Fruit fly (Drosophila melanogaster): ENCODE results near the gene Nf-YA.

Gene Nf-YA

DNA sequence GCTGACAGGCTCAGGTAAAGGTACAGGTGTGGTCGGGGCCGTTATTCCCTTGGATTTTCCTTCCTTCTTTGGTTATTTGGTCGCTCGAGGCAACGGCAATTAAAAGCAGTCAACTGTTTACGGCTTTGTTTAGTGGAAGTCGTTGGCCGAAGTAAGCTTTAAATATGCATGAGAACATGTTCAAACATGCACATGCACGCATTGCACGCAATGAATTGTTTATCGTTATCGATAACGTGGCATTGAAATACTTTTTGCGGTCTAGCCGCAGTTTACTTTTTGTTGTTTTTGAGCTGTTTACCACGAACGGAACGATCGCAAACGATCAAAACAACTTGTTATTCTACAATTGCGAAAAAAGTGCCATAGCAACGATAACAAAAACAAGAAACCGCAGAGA is 20.4 kb downstream of the Nf-YA start:
- TF ChIP-seq CG32121 (GFP tag; IDR thresholded peaks at IDR 0.05), result no peak
- peak; percentile 15 for TF ChIP-seq EcR (GFP tag; optimal IDR thresholded peaks at IDR 0.05)
- TF ChIP-seq CG4496 (GFP tag; IDR thresholded peaks at IDR 0.05), result peak; percentile 6; the same call in 1 of the 3 replicates
- TF ChIP-seq CG9948 (tag; optimal IDR thresholded peaks at IDR 0.05), result no peak

DNA sequence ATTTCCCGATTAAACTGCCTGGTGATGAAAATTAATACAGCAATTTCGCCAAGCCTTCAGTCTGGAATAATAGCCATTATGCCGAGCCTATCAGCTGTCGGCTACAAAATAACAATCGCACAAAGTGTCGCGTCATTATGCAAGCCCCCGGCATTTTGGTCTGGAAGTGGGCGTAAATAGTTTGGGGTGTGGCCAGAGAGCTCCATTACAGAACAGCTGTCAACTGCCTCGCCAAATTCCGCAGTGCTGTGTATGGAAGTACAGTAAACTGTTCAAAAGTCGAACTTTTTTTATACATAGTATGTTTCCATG is 21.3 kb downstream of the Nf-YA start:
- no peak for TF ChIP-seq CG14655 (GFP tag; optimal IDR thresholded peaks at IDR 0.05)
- TF ChIP-seq CG4496 (GFP tag; IDR thresholded peaks at IDR 0.05), result no peak

DNA sequence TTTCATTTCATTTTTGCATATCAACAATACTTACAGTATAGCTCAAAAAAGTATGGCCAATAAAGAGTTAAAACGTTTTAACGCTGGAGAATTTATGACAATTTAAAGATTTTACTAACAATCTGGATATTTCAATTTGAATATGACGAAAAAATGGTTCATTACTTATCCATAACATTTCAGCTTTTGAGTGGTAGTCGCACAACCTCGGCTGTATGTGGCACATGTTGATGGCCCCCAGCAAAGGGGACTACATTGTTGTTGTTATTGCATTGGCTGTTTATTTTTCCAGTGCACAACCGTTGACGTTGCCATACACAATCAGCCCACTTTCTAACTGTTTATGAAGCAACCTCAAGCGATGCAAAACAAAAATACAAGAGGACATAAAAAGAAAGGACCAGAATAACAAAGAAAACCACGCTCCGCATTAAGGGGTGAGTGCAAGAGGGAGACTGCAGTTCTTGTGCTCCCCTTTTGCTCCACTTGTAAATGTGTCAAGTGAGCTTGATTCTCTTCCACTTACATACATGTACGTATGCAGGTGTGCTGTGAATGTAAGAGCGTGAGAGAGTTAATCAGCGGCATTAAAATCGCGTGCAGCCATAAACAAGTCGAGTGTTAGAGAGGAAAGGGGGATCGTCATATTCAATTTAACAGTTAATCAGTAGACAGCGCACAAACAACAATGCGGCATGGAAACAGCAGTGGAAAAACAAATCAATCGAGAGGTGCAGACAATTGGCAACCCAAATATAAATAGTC is 21.8 kb downstream of the Nf-YA start:
- TF ChIP-seq CG8159 (tag; optimal IDR thresholded peaks at IDR 0.05), result peak; percentile 97
- peak; percentile 97 for TF ChIP-seq CG15710 (tag; optimal IDR thresholded peaks at IDR 0.05)
- peak; percentile 96 for TF ChIP-seq Ets98B (GFP tag; IDR thresholded peaks at IDR 0.05)
- peak; percentile 92 for TF ChIP-seq CG14655 (GFP tag; optimal IDR thresholded peaks at IDR 0.05)
- TF ChIP-seq CG4496 (GFP tag; IDR thresholded peaks at IDR 0.05), result peak; percentile 95
- peak; percentile 96 for TF ChIP-seq D1 (tag; optimal IDR thresholded peaks at IDR 0.05)
- peak; percentile 95 for TF ChIP-seq CG17806 (tag; optimal IDR thresholded peaks at IDR 0.05)
- peak; percentile 93 for TF ChIP-seq CG8301 (tag; optimal IDR thresholded peaks at IDR 0.05)
- peak; percentile 74 for TF ChIP-seq rn (GFP tag; IDR thresholded peaks at IDR 0.05)
- TF ChIP-seq gl (tag; optimal IDR thresholded peaks at IDR 0.05), result peak; percentile 91
- peak; percentile 93 for TF ChIP-seq CG9948 (tag; optimal IDR thresholded peaks at IDR 0.05)
- TF ChIP-seq EcR (GFP tag; optimal IDR thresholded peaks at IDR 0.05), result peak; percentile 91
- peak; percentile 94 for TF ChIP-seq Pif1A (GFP tag; optimal IDR thresholded peaks at IDR 0.05)
- peak; percentile 96 for TF ChIP-seq Pif1B (GFP tag; optimal IDR thresholded peaks at IDR 0.05)
- TF ChIP-seq CG10348 (GFP tag; IDR thresholded peaks at IDR 0.05), result peak; percentile 80
- TF ChIP-seq Snoo (tag; optimal IDR thresholded peaks at IDR 0.05), result peak; percentile 94
- TF ChIP-seq CG34367 (tag; optimal IDR thresholded peaks at IDR 0.05), result peak; percentile 95
- TF ChIP-seq fd96Ca (GFP tag; IDR thresholded peaks at IDR 0.05), result peak; percentile 92
- peak; percentile 86 for TF ChIP-seq CG13204 (GFP tag; optimal IDR thresholded peaks at IDR 0.05)
- peak; percentile 96 for TF ChIP-seq CG32121 (GFP tag; IDR thresholded peaks at IDR 0.05)
- peak; percentile 93 for TF ChIP-seq CG12605 (GFP tag; IDR thresholded peaks at IDR 0.05)

DNA sequence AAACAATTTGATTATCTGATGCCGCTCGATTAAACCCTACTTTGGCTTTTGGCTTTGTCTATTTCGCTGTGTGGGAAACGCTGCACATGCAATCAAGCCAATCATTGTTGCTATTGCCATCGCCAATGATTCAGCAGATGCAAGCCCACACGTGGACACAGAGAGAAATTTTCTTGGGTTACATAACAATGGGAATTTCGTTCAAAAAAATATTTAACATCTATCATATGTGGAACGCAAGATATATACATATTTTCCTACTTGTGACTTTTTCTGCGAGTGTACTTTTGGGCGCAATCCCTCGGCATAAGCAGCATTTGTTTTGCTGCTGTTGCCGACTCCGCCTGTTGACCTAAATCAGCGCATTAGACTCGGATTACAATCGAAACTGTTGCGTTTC is 22.7 kb downstream of the Nf-YA start:
- peak; percentile 62 for TF ChIP-seq CG12605 (GFP tag; IDR thresholded peaks at IDR 0.05)
- TF ChIP-seq CG13204 (GFP tag; optimal IDR thresholded peaks at IDR 0.05), result no peak
- TF ChIP-seq CG8301 (tag; optimal IDR thresholded peaks at IDR 0.05), result peak; percentile 53
- no peak for TF ChIP-seq D1 (tag; optimal IDR thresholded peaks at IDR 0.05)
- TF ChIP-seq CG10348 (GFP tag; IDR thresholded peaks at IDR 0.05), result no peak
- TF ChIP-seq Pif1A (GFP tag; optimal IDR thresholded peaks at IDR 0.05), result peak; percentile 61
- peak; percentile 85 for TF ChIP-seq CG4496 (GFP tag; IDR thresholded peaks at IDR 0.05)
- TF ChIP-seq CG32121 (GFP tag; IDR thresholded peaks at IDR 0.05), result peak; percentile 90
- TF ChIP-seq CG8159 (tag; optimal IDR thresholded peaks at IDR 0.05), result peak; percentile 47
- TF ChIP-seq fd96Ca (GFP tag; IDR thresholded peaks at IDR 0.05), result peak; percentile 89
- TF ChIP-seq CG17806 (tag; optimal IDR thresholded peaks at IDR 0.05), result peak; percentile 64
- TF ChIP-seq rn (GFP tag; IDR thresholded peaks at IDR 0.05), result peak; percentile 60
- TF ChIP-seq CG9948 (tag; optimal IDR thresholded peaks at IDR 0.05), result peak; percentile 45
- no peak for TF ChIP-seq EcR (GFP tag; optimal IDR thresholded peaks at IDR 0.05)
- TF ChIP-seq gl (tag; optimal IDR thresholded peaks at IDR 0.05), result no peak
- peak; percentile 40 for TF ChIP-seq CG15710 (tag; optimal IDR thresholded peaks at IDR 0.05)
- peak; percentile 36 for TF ChIP-seq CG14655 (GFP tag; optimal IDR thresholded peaks at IDR 0.05)
- peak; percentile 21 for TF ChIP-seq CG34367 (tag; optimal IDR thresholded peaks at IDR 0.05)
- TF ChIP-seq Ets98B (GFP tag; IDR thresholded peaks at IDR 0.05), result peak; percentile 85
- TF ChIP-seq Pif1B (GFP tag; optimal IDR thresholded peaks at IDR 0.05), result peak; percentile 5
- TF ChIP-seq Snoo (tag; optimal IDR thresholded peaks at IDR 0.05), result peak; percentile 21

DNA sequence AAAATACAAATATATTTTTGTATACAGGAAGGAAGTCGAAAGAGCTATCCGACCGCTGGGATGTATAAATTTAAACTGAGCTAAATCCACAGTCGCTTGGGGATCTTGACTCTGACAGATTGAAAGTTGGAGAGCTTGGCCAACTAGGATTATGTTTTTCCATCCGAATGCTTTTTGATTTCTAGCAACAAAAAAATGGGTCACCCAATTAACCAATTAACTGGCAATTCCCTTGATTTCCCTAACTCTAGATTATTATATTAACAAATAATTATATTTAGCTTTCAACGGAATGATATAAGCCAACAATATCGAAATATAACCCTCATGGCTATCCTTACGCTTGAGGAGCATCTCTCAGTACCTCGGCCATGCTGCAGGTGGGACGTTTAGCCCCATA is 24.8 kb downstream of the Nf-YA start, which contains the start of gene CG3982:
CG3982 (minus strand) TSS at position 101 of the 400 bp plus-strand sequence.
- TF ChIP-seq rn (GFP tag; IDR thresholded peaks at IDR 0.05), result no peak
- TF ChIP-seq fd96Ca (GFP tag; IDR thresholded peaks at IDR 0.05), result no peak
- no peak for TF ChIP-seq CG34367 (tag; optimal IDR thresholded peaks at IDR 0.05)
- no peak for TF ChIP-seq CG4496 (GFP tag; IDR thresholded peaks at IDR 0.05)
- TF ChIP-seq CG8301 (tag; optimal IDR thresholded peaks at IDR 0.05), result no peak
- TF ChIP-seq CG9948 (tag; optimal IDR thresholded peaks at IDR 0.05), result no peak
- no peak for TF ChIP-seq Pif1A (GFP tag; optimal IDR thresholded peaks at IDR 0.05)
- no peak for TF ChIP-seq Snoo (tag; optimal IDR thresholded peaks at IDR 0.05)
- TF ChIP-seq CG14655 (GFP tag; optimal IDR thresholded peaks at IDR 0.05), result no peak
- TF ChIP-seq D1 (tag; optimal IDR thresholded peaks at IDR 0.05), result no peak
- no peak for TF ChIP-seq Pif1B (GFP tag; optimal IDR thresholded peaks at IDR 0.05)
- no peak for TF ChIP-seq CG13204 (GFP tag; optimal IDR thresholded peaks at IDR 0.05)
- no peak for TF ChIP-seq CG8159 (tag; optimal IDR thresholded peaks at IDR 0.05)
- TF ChIP-seq CG17806 (tag; optimal IDR thresholded peaks at IDR 0.05), result no peak

DNA sequence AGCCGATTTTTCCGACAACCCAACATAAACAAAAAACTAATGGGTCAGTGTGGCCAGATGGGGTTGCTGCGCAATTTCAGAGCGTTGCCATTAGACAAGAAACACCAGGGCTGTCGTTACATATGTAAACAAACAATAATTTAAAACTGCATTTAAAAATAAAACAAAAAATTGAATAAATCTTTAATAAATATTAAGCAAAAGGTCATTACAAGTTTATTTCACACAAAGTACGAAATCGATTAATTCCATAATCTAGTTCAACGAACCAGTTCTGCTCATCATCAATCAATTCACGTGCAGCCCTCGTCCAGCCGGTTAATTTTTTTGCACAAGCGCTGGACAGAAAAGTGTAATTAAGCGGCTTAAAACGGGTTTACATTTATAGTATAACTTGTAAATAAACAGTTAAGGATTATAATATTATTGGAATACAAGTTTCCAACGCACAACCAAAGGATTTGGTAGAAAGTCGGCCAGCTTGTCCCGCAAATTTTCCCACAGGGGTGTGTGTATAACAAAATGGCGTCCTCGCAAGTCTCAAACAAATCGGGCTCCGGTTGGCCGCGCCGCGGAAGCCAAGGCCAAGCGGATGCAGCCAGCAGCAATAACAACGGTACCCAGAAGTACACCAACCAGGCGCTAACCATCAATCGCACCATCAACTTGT is 31.2 kb downstream of the Nf-YA start, which contains the start of the genes CG4022 and Cpsf5:
CG4022 (minus strand) TSS at position 79 of the 670 bp plus-strand sequence.
Cpsf5 (plus strand) TSS at position 285 of the 670 bp plus-strand sequence.
- TF ChIP-seq CG13204 (GFP tag; optimal IDR thresholded peaks at IDR 0.05) (no peak), CG10348 (GFP tag; IDR thresholded peaks at IDR 0.05) (no peak), gl (tag; optimal IDR thresholded peaks at IDR 0.05) (no peak), Pif1B (GFP tag; optimal IDR thresholded peaks at IDR 0.05) (peak; percentile 57), Pif1A (GFP tag; optimal IDR thresholded peaks at IDR 0.05) (peak; percentile 59), CG8301 (tag; optimal IDR thresholded peaks at IDR 0.05) (peak; percentile 36), D1 (tag; optimal IDR thresholded peaks at IDR 0.05) (no peak), CG4496 (GFP tag; IDR thresholded peaks at IDR 0.05) (peak; percentile 75; the same call in 2 of the 3 replicates), CG34367 (tag; optimal IDR thresholded peaks at IDR 0.05) (peak; percentile 52), CG14655 (GFP tag; optimal IDR thresholded peaks at IDR 0.05) (no peak), CG8159 (tag; optimal IDR thresholded peaks at IDR 0.05) (peak; percentile 61), fd96Ca (GFP tag; IDR thresholded peaks at IDR 0.05) (peak; percentile 65; the same call in 2 of the 3 replicates), EcR (GFP tag; optimal IDR thresholded peaks at IDR 0.05) (peak; percentile 64), Snoo (tag; optimal IDR thresholded peaks at IDR 0.05) (peak; percentile 51), Ets98B (GFP tag; IDR thresholded peaks at IDR 0.05) (peak; percentile 61), rn (GFP tag; IDR thresholded peaks at IDR 0.05) (0 out of 2 replicates have a peak, but pooled peaks have one; percentile 7), CG9948 (tag; optimal IDR thresholded peaks at IDR 0.05) (peak; percentile 64), CG15710 (tag; optimal IDR thresholded peaks at IDR 0.05) (peak; percentile 76), CG17806 (tag; optimal IDR thresholded peaks at IDR 0.05) (peak; percentile 61), CG12605 (GFP tag; IDR thresholded peaks at IDR 0.05) (peak; percentile 60), CG32121 (GFP tag; IDR thresholded peaks at IDR 0.05) (peak; percentile 70)

Measured in whole organism, pupa.